Fruit fly (Drosophila melanogaster) whole organism, wandering third instar larva: ENCODE measurements around the gene CG8492.

Experiments used
- CG9705 ChIP-seq: fragments of 200-800 bp; sonication (Bioruptor generic); optimal IDR thresholded peaks from 2 replicates; lab custom pipeline; 2018; ENCODE audit warnings: missing biosample characterization, mild to moderate bottlenecking, missing genetic modification characterization
- CrebA ChIP-seq: fragments of 200-800 bp; sonication (Bioruptor generic); optimal IDR thresholded peaks from 2 replicates; lab custom pipeline; 2016; ENCODE audit warnings: missing biosample characterization, mild to moderate bottlenecking, missing genetic modification characterization, borderline replicate concordance
- Dfd ChIP-seq: fragments of >200 bp; optimal IDR thresholded peaks from 2 replicates; lab custom pipeline; 2017; ENCODE audit warnings: missing biosample characterization, missing genetic modification characterization
- Dif ChIP-seq: fragments of 200-275, 200-300 bp; sonication (Bioruptor generic); optimal IDR thresholded peaks from 2 replicates; lab custom pipeline; 2018; ENCODE audit warnings: missing biosample characterization, missing genetic modification characterization; ENCODE audit not compliant: partially characterized antibody
- GATAd ChIP-seq: sonication (Bioruptor generic); optimal IDR thresholded peaks from 2 replicates; lab custom pipeline; 2016; ENCODE audit warnings: missing biosample characterization, missing genetic modification characterization
- HLH106 ChIP-seq: fragments of 200-800 bp; optimal IDR thresholded peaks from 3 replicates; lab custom pipeline; 2019; ENCODE audit warnings: missing biosample characterization, mild to moderate bottlenecking, missing genetic modification characterization, moderate library complexity
- Hnf4 ChIP-seq: fragments of 200-800 bp; sonication (Bioruptor generic); optimal IDR thresholded peaks from 2 replicates; lab custom pipeline; 2016; ENCODE audit warnings: missing biosample characterization, mild to moderate bottlenecking, missing genetic modification characterization
- Hr78 ChIP-seq: fragments of >200 bp; optimal IDR thresholded peaks from 2 replicates; lab custom pipeline; 2017; ENCODE audit warnings: missing biosample characterization, missing genetic modification characterization
- Hr83 ChIP-seq: fragments of 200-300 bp; sonication (Bioruptor generic); optimal IDR thresholded peaks from 2 replicates; lab custom pipeline; 2016; ENCODE audit warnings: missing biosample characterization, mild to moderate bottlenecking, missing genetic modification characterization, moderate library complexity; ENCODE audit not compliant: poor library complexity, severe bottlenecking
- Mio ChIP-seq: sonication (Bioruptor generic); optimal IDR thresholded peaks from 2 replicates; lab custom pipeline; 2016; ENCODE audit warnings: missing biosample characterization, missing genetic modification characterization
- Myc ChIP-seq: fragments of >200 bp; optimal IDR thresholded peaks from 2 replicates; lab custom pipeline; 2017
- N ChIP-seq: fragments of >200 bp; optimal IDR thresholded peaks from 2 replicates; lab custom pipeline; 2018; ENCODE audit warnings: missing biosample characterization, missing external identifiers, missing genetic modification characterization
- OdsH ChIP-seq: fragments of 200-800 bp; sonication (Bioruptor generic); optimal IDR thresholded peaks from 2 replicates; lab custom pipeline; 2016; ENCODE audit warnings: missing biosample characterization, mild to moderate bottlenecking, missing genetic modification characterization
- Rel ChIP-seq, 2 experiments: fragments of 200-800 bp; sonication (Bioruptor generic) in 1 of 2; optimal IDR thresholded peaks; 2 replicates in 1 of 2; 3 replicates in 1 of 2; lab custom pipeline; 2016 to 2019; ENCODE audit warnings: mild to moderate bottlenecking in 2 of 2, missing biosample characterization in 2 of 2, missing genetic modification characterization in 2 of 2, moderate library complexity in 1 of 2
- Sp1 ChIP-seq: fragments of 200-800 bp; sonication (Bioruptor generic); optimal IDR thresholded peaks from 3 replicates; lab custom pipeline; 2019; ENCODE audit warnings: missing biosample characterization, mild to moderate bottlenecking, missing genetic modification characterization, moderate library complexity
- Vsx2 ChIP-seq: fragments of 200-300, 225-300 bp; sonication (Bioruptor generic); optimal IDR thresholded peaks from 2 replicates; lab custom pipeline; 2018; ENCODE audit warnings: missing biosample characterization, missing genetic modification characterization; ENCODE audit not compliant: partially characterized antibody
- br ChIP-seq: fragments of 200-800 bp; sonication (Bioruptor generic); optimal IDR thresholded peaks from 2 replicates; lab custom pipeline; 2016; ENCODE audit warnings: missing biosample characterization, missing genetic modification characterization
- brk ChIP-seq: fragments of 200-800 bp; sonication (Bioruptor generic); optimal IDR thresholded peaks from 2 replicates; lab custom pipeline; 2016; ENCODE audit warnings: missing biosample characterization, mild to moderate bottlenecking, missing genetic modification characterization
- dl ChIP-seq, 2 experiments: fragments of 175-275, 200-275 bp in 1 of 2; fragments of 200-275 bp in 1 of 2; sonication (Bioruptor generic); optimal IDR thresholded peaks; lab custom pipeline; 2018; ENCODE audit warnings: mild to moderate bottlenecking in 2 of 2, missing biosample characterization in 2 of 2, missing genetic modification characterization in 2 of 2, moderate library complexity in 2 of 2; ENCODE audit not compliant: partially characterized antibody in 2 of 2, insufficient read depth in 1 of 2
- dmrt93B ChIP-seq: fragments of 200-800 bp; sonication (Bioruptor generic); optimal IDR thresholded peaks from 2 replicates; lab custom pipeline; 2018; ENCODE audit warnings: missing biosample characterization, mild to moderate bottlenecking, missing genetic modification characterization
- ey ChIP-seq: fragments of 200-800 bp; sonication (Bioruptor generic); optimal IDR thresholded peaks from 2 replicates; lab custom pipeline; 2016; ENCODE audit warnings: missing biosample characterization, missing genetic modification characterization
- foxo ChIP-seq, 2 experiments: fragments of 200-800 bp; sonication (Bioruptor generic); optimal IDR thresholded peaks; 2 replicates in 1 of 2; 3 replicates in 1 of 2; lab custom pipeline; 2016 to 2017; ENCODE audit warnings: missing biosample characterization in 2 of 2, missing genetic modification characterization in 2 of 2
- fru ChIP-seq: fragments of 200-800 bp; sonication (Bioruptor generic); optimal IDR thresholded peaks from 3 replicates; lab custom pipeline; 2016; ENCODE audit warnings: missing biosample characterization, mild to moderate bottlenecking, missing genetic modification characterization
- h ChIP-seq: fragments of 200-800 bp; sonication (Bioruptor generic); optimal IDR thresholded peaks from 3 replicates; lab custom pipeline; 2016; ENCODE audit warnings: missing biosample characterization, mild to moderate bottlenecking, missing genetic modification characterization
- jim ChIP-seq: fragments of 175-275, 200-325 bp; sonication (Bioruptor generic); optimal IDR thresholded peaks from 2 replicates; lab custom pipeline; 2016; ENCODE audit warnings: missing biosample characterization, mild to moderate bottlenecking, missing genetic modification characterization
- lola ChIP-seq: fragments of >200 bp; optimal IDR thresholded peaks from 2 replicates; lab custom pipeline; 2017; ENCODE audit warnings: missing biosample characterization, missing genetic modification characterization
- psq ChIP-seq: fragments of 200-800 bp; sonication (Bioruptor generic); optimal IDR thresholded peaks from 3 replicates; lab custom pipeline; 2017; ENCODE audit warnings: missing biosample characterization, mild to moderate bottlenecking, missing genetic modification characterization, moderate library complexity
- rgr ChIP-seq: fragments of 200-800 bp; sonication (Bioruptor generic); optimal IDR thresholded peaks from 3 replicates; lab custom pipeline; 2016; ENCODE audit warnings: missing biosample characterization, mild to moderate bottlenecking, missing genetic modification characterization
- sage ChIP-seq: fragments of 200-800 bp; sonication (Bioruptor generic); optimal IDR thresholded peaks from 2 replicates; lab custom pipeline; 2016; ENCODE audit warnings: missing biosample characterization, mild to moderate bottlenecking, missing genetic modification characterization
- sv ChIP-seq: fragments of 200-800 bp; sonication (Bioruptor generic); optimal IDR thresholded peaks from 3 replicates; lab custom pipeline; 2016; ENCODE audit warnings: missing biosample characterization, missing genetic modification characterization
- tai ChIP-seq: sonication (Bioruptor generic); optimal IDR thresholded peaks from 2 replicates; lab custom pipeline; 2016; ENCODE audit warnings: missing biosample characterization, missing genetic modification characterization
- woc ChIP-seq: sonication (Bioruptor generic); optimal IDR thresholded peaks from 2 replicates; lab custom pipeline; 2016; ENCODE audit warnings: missing biosample characterization, mild to moderate bottlenecking, missing genetic modification characterization

Gene CG8492

DNA sequence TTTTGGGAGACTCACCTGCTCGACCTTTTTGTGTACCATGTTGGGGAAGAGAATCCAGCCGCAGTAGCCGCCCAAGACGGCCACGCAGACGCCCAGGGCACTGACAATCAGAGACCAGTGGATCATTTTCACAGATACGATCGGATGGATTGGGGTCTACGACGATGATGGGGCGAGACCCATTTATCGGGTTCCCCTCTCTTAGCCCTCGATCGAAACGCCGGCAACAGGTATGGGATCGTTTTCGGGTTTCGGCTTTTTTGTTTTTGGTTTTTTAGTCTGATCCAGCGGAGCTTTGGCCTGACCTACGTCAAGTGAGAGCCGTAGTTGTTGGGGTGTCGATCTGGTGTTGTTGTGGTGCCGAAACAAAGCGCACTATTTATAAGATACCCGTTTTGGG lies 10.0 kb upstream of the CG8492 start:
- TF ChIP-seq jim = peak; percentile 3
- no peak for TF ChIP-seq lola
- TF ChIP-seq Mio = no peak
- TF ChIP-seq CrebA (GFP tag; lab: Kevin White, UChicago) = no peak
- TF ChIP-seq Hr83 = no peak

dm6 chr3L:7726690-7727089 lies 5.3 kb downstream of the CG8492 start:
- TF ChIP-seq dmrt93B (GFP tag; lab: Kevin White, UChicago) (no peak), tai (GFP tag; lab: Kevin White, UChicago) (no peak), N (GFP tag; lab: Kevin White, UChicago) (no peak), Dif (no peak), woc (GFP tag; lab: Kevin White, UChicago) (no peak), Hnf4 (GFP tag; lab: Kevin White, UChicago) (no peak)

DNA sequence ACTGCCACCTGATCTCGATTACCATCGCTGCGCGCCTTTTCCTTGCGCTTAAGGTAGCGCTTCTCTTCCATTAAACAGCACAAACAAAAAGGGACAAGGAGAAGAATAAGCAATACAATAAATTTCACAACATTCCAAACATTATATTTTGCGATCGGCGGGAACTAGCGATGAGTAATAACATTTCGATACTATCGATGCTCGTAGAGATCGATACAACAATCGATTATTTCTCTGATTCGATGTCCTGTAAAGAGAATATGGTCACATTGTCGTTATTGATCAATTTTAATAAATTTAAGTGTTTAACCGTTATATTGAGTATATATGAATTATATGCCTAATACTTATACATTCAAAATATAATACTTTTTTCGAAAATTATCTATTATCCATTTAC lies 5.7 kb downstream of the CG8492 start, which contains the start of gene CG7457:
CG7457 (minus strand) TSS at position 189 of the 400 bp plus-strand sequence.
- no peak for TF ChIP-seq GATAd (GFP tag; lab: Kevin White, UChicago)
- no peak for TF ChIP-seq Dif
- no peak for TF ChIP-seq HLH106 (tag; lab: Kevin White, UChicago)
- no peak for TF ChIP-seq CG9705 (GFP tag; lab: Kevin White, UChicago)
- TF ChIP-seq sv (GFP tag; lab: Kevin White, UChicago) = no peak
- no peak for TF ChIP-seq foxo (GFP tag; optimal IDR thresholded peaks at IDR 0.05; lab: Kevin White, UChicago)
- no peak for TF ChIP-seq Hnf4 (GFP tag; lab: Kevin White, UChicago)
- TF ChIP-seq Sp1 (GFP tag; lab: Kevin White, UChicago) = no peak
- no peak for TF ChIP-seq woc (GFP tag; lab: Kevin White, UChicago)
- TF ChIP-seq Dfd (GFP tag; lab: Kevin White, UChicago) = no peak
- TF ChIP-seq jim = no peak
- TF ChIP-seq Myc = no peak
- no peak for TF ChIP-seq dl (GFP tag; optimal IDR thresholded peaks at IDR 0.05; lab: Kevin White, UChicago; ENCODE audit: insufficient read depth in 1 of 2, partially characterized antibody in 2 of 2)
- TF ChIP-seq Hr83 = no peak
- TF ChIP-seq N (GFP tag; lab: Kevin White, UChicago) = no peak
- TF ChIP-seq Mio = no peak

dm6 chr3L:7721527-7721926 lies 10.5 kb downstream of the CG8492 start:
- TF ChIP-seq OdsH (GFP tag; lab: Kevin White, UChicago) = no peak
- TF ChIP-seq Rel (GFP tag; optimal IDR thresholded peaks at IDR 0.05; lab: Kevin White, UChicago) = no peak
- no peak for TF ChIP-seq Rel (tag; optimal IDR thresholded peaks at IDR 0.05; lab: Kevin White, UChicago)
- TF ChIP-seq br (GFP tag; lab: Kevin White, UChicago) = peak; percentile 54
- no peak for TF ChIP-seq tai (GFP tag; lab: Kevin White, UChicago)
- peak; percentile 30 for TF ChIP-seq h (GFP tag; lab: Kevin White, UChicago)
- no peak for TF ChIP-seq psq (GFP tag; lab: Kevin White, UChicago)
- peak; percentile 37 for TF ChIP-seq Hnf4 (GFP tag; lab: Kevin White, UChicago)
- no peak for TF ChIP-seq CG9705 (GFP tag; lab: Kevin White, UChicago)
- TF ChIP-seq HLH106 (tag; lab: Kevin White, UChicago) = no peak
- TF ChIP-seq Myc = no peak
- TF ChIP-seq rgr = no peak

DNA sequence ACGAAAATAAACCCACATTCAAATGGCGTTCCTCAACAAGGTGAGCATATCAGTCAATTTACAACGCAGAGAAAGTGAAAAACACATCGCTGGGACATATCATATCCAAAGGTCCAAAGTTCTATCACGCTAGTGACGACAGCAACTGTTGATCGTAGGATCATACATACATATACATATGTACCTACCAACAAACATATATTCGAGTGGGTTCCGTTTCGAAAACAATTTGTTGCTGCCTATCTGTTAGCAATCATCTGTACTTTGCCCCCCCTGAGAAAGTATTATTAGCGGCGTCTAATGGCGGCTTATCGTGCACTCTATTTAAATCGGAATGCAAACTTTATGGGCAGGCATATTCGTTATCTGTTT lies 12.6 kb downstream of the CG8492 start:
- TF ChIP-seq Hnf4 (GFP tag; lab: Kevin White, UChicago) = peak; percentile 76
- TF ChIP-seq Mio = no peak

DNA sequence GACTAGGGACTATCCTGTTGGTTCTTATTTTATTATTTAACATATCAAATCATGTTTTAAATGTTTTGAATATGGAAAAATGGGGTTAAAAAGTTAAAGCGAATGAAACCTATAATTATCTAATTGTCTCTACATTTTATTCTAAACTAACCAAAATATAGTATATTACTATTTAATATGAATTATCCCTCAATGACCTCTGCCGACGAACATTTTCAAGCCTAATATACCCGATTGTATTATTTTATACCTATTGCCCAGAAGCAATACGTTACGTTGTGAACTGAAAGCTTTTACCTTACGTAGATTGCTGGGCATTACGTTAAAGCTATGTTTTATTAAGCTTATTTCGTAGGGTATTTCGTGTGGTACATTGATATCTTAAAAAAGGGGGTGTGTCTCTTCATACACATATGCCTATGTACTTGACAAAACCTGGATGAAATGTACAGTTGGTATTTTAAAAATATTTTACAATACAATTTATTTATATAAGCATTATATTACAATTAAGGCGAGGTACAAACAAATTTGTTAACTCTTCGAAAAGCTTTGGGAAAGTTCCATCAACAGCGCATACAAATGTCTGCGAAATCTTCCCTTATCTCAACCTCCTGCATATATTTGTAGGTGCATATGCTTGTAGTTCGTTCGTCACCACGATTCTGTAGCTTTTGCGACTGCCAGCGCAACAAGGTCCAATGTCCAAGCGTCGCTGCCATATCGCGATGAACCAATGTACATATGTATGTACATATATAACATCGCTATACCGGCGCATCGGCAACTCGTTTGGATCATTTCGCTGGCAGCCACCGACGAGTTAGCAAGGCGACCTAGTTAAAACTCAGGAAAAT lies 13.2 kb downstream of the CG8492 start, which contains the start of gene Mcad:
Mcad (plus strand) TSS at position 790 of the 857 bp plus-strand sequence.
- TF ChIP-seq Hr78 (GFP tag; lab: Kevin White, UChicago) = no peak
- TF ChIP-seq fru (GFP tag; lab: Kevin White, UChicago) = peak; percentile 95
- TF ChIP-seq dl (GFP tag; optimal IDR thresholded peaks at IDR 0.05; lab: Kevin White, UChicago; ENCODE audit: insufficient read depth in 1 of 2, partially characterized antibody in 2 of 2) = peak; percentile 22 to 44
- TF ChIP-seq Vsx2 (GFP tag; lab: Kevin White, UChicago) = no peak
- no peak for TF ChIP-seq jim
- TF ChIP-seq dmrt93B (GFP tag; lab: Kevin White, UChicago) = peak; percentile 96
- TF ChIP-seq psq (GFP tag; lab: Kevin White, UChicago) = peak; percentile 94
- peak; percentile 91 for TF ChIP-seq woc (GFP tag; lab: Kevin White, UChicago)
- TF ChIP-seq foxo (GFP tag; optimal IDR thresholded peaks at IDR 0.05; lab: Kevin White, UChicago) = peak; percentile 76 to 97
- peak; percentile 96 for TF ChIP-seq Rel (GFP tag; optimal IDR thresholded peaks at IDR 0.05; lab: Kevin White, UChicago)
- TF ChIP-seq Rel (tag; optimal IDR thresholded peaks at IDR 0.05; lab: Kevin White, UChicago) = peak; percentile 64
- peak; percentile 97 for TF ChIP-seq rgr
- TF ChIP-seq sage (GFP tag; lab: Kevin White, UChicago) = peak; percentile 95
- peak; percentile 96 for TF ChIP-seq brk (GFP tag; lab: Kevin White, UChicago)
- TF ChIP-seq tai (GFP tag; lab: Kevin White, UChicago) = no peak
- no peak for TF ChIP-seq N (GFP tag; lab: Kevin White, UChicago)
- TF ChIP-seq sv (GFP tag; lab: Kevin White, UChicago) = peak; percentile 88
- peak; percentile 28 for TF ChIP-seq Hr83
- peak; percentile 50 for TF ChIP-seq Dif
- TF ChIP-seq Myc = peak; percentile 69
- TF ChIP-seq ey = peak; percentile 92
- TF ChIP-seq GATAd (GFP tag; lab: Kevin White, UChicago) = no peak
- peak; percentile 97 for TF ChIP-seq HLH106 (tag; lab: Kevin White, UChicago)
- no peak for TF ChIP-seq lola
- TF ChIP-seq h (GFP tag; lab: Kevin White, UChicago) = peak; percentile 96
- TF ChIP-seq br (GFP tag; lab: Kevin White, UChicago) = peak; percentile 90
- peak; percentile 22 for TF ChIP-seq Mio
